Worm (Caenorhabditis elegans): Measurements from ENCODE around the gene srz-103.

Gene srz-103

ce11 chrV:16683359-16683758, 4.2 kb upstream of the srz-103 start:
- TF ChIP-seq hnd-1 (tag; optimal IDR thresholded peaks at IDR 0.05): no peak
- TF ChIP-seq tra-4 (tag; optimal IDR thresholded peaks at IDR 0.05): no peak
- no peak for TF ChIP-seq ets-7 (tag; optimal IDR thresholded peaks at IDR 0.05)
- TF ChIP-seq hmbx-1 (tag; optimal IDR thresholded peaks at IDR 0.05): no peak
- no peak for TF ChIP-seq ceh-13 (GFP tag; optimal IDR thresholded peaks at IDR 0.05)
- no peak for TF ChIP-seq B0310.2 (tag; optimal IDR thresholded peaks at IDR 0.05)
- TF ChIP-seq sea-1 (GFP tag; conservative IDR thresholded peaks at IDR 0.05): no peak

ce11 chrV:16682886-16683285, 3.7 kb upstream of the srz-103 start, which contains the start of gene srw-36:
srw-36 (plus strand) TSS chrV:16683186.
- TF ChIP-seq B0310.2 (tag; optimal IDR thresholded peaks at IDR 0.05): no peak
- no peak for TF ChIP-seq hnd-1 (tag; optimal IDR thresholded peaks at IDR 0.05)
- TF ChIP-seq aly-1 (tag; optimal IDR thresholded peaks at IDR 0.05): no peak
- no peak for TF ChIP-seq hmg-4 (GFP tag; optimal IDR thresholded peaks at IDR 0.05)
- no peak for TF ChIP-seq ama-1 (optimal IDR thresholded peaks at IDR 0.05)
- no peak for TF ChIP-seq F13C5.2 (tag; optimal IDR thresholded peaks at IDR 0.05)
- TF ChIP-seq ceh-13 (GFP tag; optimal IDR thresholded peaks at IDR 0.05): no peak
- TF ChIP-seq tra-4 (tag; optimal IDR thresholded peaks at IDR 0.05): no peak
- no peak for TF ChIP-seq sea-1 (GFP tag; conservative IDR thresholded peaks at IDR 0.05)
- TF ChIP-seq scrt-1 (GFP tag; IDR thresholded peaks at IDR 0.05): no peak
- no peak for TF ChIP-seq pes-1 (GFP tag; IDR thresholded peaks at IDR 0.05)

DNA sequence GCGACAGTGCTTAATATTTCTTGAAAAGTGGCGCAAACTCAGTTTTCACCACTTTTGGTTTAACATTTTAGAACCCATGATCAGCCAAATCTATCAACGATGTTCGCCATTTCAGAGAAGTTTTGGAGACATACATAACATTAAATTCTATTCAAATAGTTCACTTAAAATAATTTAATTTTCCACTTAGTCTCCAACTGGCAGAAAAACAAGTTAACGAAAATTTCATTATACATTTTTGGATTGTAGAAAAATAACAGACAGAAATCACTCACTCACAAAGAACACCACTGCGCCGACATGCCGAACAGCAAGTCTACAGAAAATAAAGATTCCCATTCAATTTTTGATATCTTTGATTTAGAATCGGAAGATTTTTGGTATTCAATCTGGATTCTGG, 844 bp upstream of the srz-103 start, which contains the start of gene srw-44:
Gene srw-44, plus strand, starts transcription at position 301 of the 400 bp plus-strand sequence.
- no peak for TF ChIP-seq ets-7 (tag; optimal IDR thresholded peaks at IDR 0.05)
- TF ChIP-seq scrt-1 (GFP tag; IDR thresholded peaks at IDR 0.05): no peak
- TF ChIP-seq tra-4 (tag; optimal IDR thresholded peaks at IDR 0.05): no peak
- no peak for TF ChIP-seq ama-1 (optimal IDR thresholded peaks at IDR 0.05)
- no peak for TF ChIP-seq sea-1 (GFP tag; conservative IDR thresholded peaks at IDR 0.05)
- no peak for TF ChIP-seq tbx-37 (GFP tag; conservative IDR thresholded peaks at IDR 0.05)
- no peak for TF ChIP-seq ceh-36 (tag; optimal IDR thresholded peaks at IDR 0.05)
- TF ChIP-seq hmg-4 (GFP tag; optimal IDR thresholded peaks at IDR 0.05): no peak
- no peak for TF ChIP-seq pes-1 (GFP tag; IDR thresholded peaks at IDR 0.05)
- TF ChIP-seq aly-1 (tag; optimal IDR thresholded peaks at IDR 0.05): no peak
- TF ChIP-seq tbx-11 (GFP tag; IDR thresholded peaks at IDR 0.05): no peak
- no peak for TF ChIP-seq flt-1 (GFP tag; IDR thresholded peaks at IDR 0.05)
- TF ChIP-seq hmbx-1 (tag; optimal IDR thresholded peaks at IDR 0.05): no peak
- TF ChIP-seq ceh-13 (GFP tag; optimal IDR thresholded peaks at IDR 0.05): no peak

- TF ChIP-seq B0310.2 (tag; optimal IDR thresholded peaks at IDR 0.05): no peak
- TF ChIP-seq hmg-4 (GFP tag; optimal IDR thresholded peaks at IDR 0.05): no peak
- TF ChIP-seq flt-1 (GFP tag; IDR thresholded peaks at IDR 0.05): no peak
- TF ChIP-seq aly-1 (tag; optimal IDR thresholded peaks at IDR 0.05): no peak
- TF ChIP-seq ama-1 (optimal IDR thresholded peaks at IDR 0.05): no peak
- no peak for TF ChIP-seq F13C5.2 (tag; optimal IDR thresholded peaks at IDR 0.05)
- TF ChIP-seq ets-7 (tag; optimal IDR thresholded peaks at IDR 0.05): no peak
- TF ChIP-seq scrt-1 (GFP tag; IDR thresholded peaks at IDR 0.05): no peak
- TF ChIP-seq sea-1 (GFP tag; conservative IDR thresholded peaks at IDR 0.05): no peak
- no peak for TF ChIP-seq tbx-11 (GFP tag; IDR thresholded peaks at IDR 0.05)
- TF ChIP-seq ceh-36 (tag; optimal IDR thresholded peaks at IDR 0.05): no peak
Observed at ce11 chrV:16675553-16675952, 3.6 kb downstream of the srz-103 start, which contains the start of gene srz-1. srz-1 (plus strand) TSS chrV:16675853.

DNA sequence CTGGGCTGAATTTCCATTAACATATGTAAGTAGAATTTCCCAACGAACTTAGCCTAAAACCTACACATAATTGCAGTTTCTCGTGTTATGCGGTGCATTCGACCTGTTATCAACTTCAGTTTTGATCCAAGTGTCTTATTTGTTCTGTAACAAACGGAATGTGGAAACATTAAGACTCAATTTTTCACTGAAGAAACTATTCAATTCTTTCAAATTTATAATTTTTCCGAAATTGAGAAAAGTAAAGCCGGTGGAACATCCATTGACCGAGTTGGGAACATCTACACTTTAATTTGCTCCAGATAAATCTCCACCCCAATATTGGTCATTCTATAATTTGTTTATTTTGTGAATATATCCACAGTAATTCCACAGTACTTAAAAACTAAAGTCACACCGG, 4.7 kb downstream of the srz-103 start:
- no peak for TF ChIP-seq sea-1 (GFP tag; conservative IDR thresholded peaks at IDR 0.05)

- TF ChIP-seq sea-1 (GFP tag; conservative IDR thresholded peaks at IDR 0.05) (no peak), tra-4 (tag; optimal IDR thresholded peaks at IDR 0.05) (no peak), tbx-11 (GFP tag; IDR thresholded peaks at IDR 0.05) (no peak), hnd-1 (tag; optimal IDR thresholded peaks at IDR 0.05) (no peak), hmbx-1 (tag; optimal IDR thresholded peaks at IDR 0.05) (no peak), aly-1 (tag; optimal IDR thresholded peaks at IDR 0.05) (no peak), F13C5.2 (tag; optimal IDR thresholded peaks at IDR 0.05) (no peak), pes-1 (GFP tag; IDR thresholded peaks at IDR 0.05) (no peak), ama-1 (optimal IDR thresholded peaks at IDR 0.05) (no peak), hmg-4 (GFP tag; optimal IDR thresholded peaks at IDR 0.05) (no peak), scrt-1 (GFP tag; IDR thresholded peaks at IDR 0.05) (no peak), ceh-13 (GFP tag; optimal IDR thresholded peaks at IDR 0.05) (no peak), ets-7 (tag; optimal IDR thresholded peaks at IDR 0.05) (no peak), B0310.2 (tag; optimal IDR thresholded peaks at IDR 0.05) (no peak), ceh-36 (tag; optimal IDR thresholded peaks at IDR 0.05) (no peak), flt-1 (GFP tag; IDR thresholded peaks at IDR 0.05) (no peak), tbx-37 (GFP tag; conservative IDR thresholded peaks at IDR 0.05) (no peak)
Observed at ce11 chrV:16672198-16672597, 6.9 kb downstream of the srz-103 start, which contains the start of gene F14F8.8. F14F8.8 (minus strand) TSS chrV:16672298.

- TF ChIP-seq tbx-37 (GFP tag; conservative IDR thresholded peaks at IDR 0.05): no peak
- no peak for TF ChIP-seq aly-1 (tag; optimal IDR thresholded peaks at IDR 0.05)
- no peak for TF ChIP-seq hmg-4 (GFP tag; optimal IDR thresholded peaks at IDR 0.05)
Observed at ce11 chrV:16671190-16671589, 7.9 kb downstream of the srz-103 start, which contains the start of gene str-61. str-61 (minus strand) TSS chrV:16671290.

DNA sequence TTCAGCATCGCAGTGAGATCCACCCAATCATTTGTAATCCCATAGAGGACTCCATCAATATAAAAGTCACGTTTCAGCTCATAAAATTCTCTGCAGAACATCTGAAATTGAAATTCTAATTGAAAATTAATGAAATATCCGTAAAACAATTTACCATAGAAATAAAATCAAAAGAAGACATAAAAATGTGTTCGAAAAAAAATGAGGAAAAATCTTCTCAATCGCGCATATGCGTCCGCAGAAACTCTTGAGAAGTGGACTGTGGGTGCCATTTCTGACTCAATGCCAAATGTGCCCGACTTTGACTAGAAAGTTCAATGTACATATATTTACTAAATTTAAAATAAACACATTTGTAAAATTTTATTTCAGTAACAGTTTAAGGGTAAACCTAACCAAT, 10.7 kb downstream of the srz-103 start, which contains the start of gene F14F8.9:
Gene F14F8.9, minus strand, starts transcription at position 101 of the 400 bp plus-strand sequence.
- TF ChIP-seq flt-1 (GFP tag; IDR thresholded peaks at IDR 0.05): no peak

ce11 chrV:16666647-16667046, 12.5 kb downstream of the srz-103 start, which contains the start of gene F14F8.14:
F14F8.14 (minus strand) TSS chrV:16666747.
- TF ChIP-seq hmg-4 (GFP tag; optimal IDR thresholded peaks at IDR 0.05) (no peak), pes-1 (GFP tag; IDR thresholded peaks at IDR 0.05) (no peak), F13C5.2 (tag; optimal IDR thresholded peaks at IDR 0.05) (no peak), ama-1 (optimal IDR thresholded peaks at IDR 0.05) (no peak), tbx-11 (GFP tag; IDR thresholded peaks at IDR 0.05) (no peak), sea-1 (GFP tag; conservative IDR thresholded peaks at IDR 0.05) (no peak), flt-1 (GFP tag; IDR thresholded peaks at IDR 0.05) (no peak), aly-1 (tag; optimal IDR thresholded peaks at IDR 0.05) (no peak), hnd-1 (tag; optimal IDR thresholded peaks at IDR 0.05) (no peak), B0310.2 (tag; optimal IDR thresholded peaks at IDR 0.05) (no peak), hmbx-1 (tag; optimal IDR thresholded peaks at IDR 0.05) (no peak), tra-4 (tag; optimal IDR thresholded peaks at IDR 0.05) (no peak), scrt-1 (GFP tag; IDR thresholded peaks at IDR 0.05) (no peak), ceh-36 (tag; optimal IDR thresholded peaks at IDR 0.05) (no peak), tbx-37 (GFP tag; conservative IDR thresholded peaks at IDR 0.05) (no peak)

Measured in whole organism, early embryonic.